Worm (Caenorhabditis elegans): ENCODE results near the gene lgc-31.

The lgc-31 gene

ce11 chrV:15563985-15564384 lies 42.2 kb upstream of the lgc-31 start:
- TF ChIP-seq nhr-77 (tag; optimal IDR thresholded peaks at IDR 0.05) (no peak), mab-5 (tag; optimal IDR thresholded peaks at IDR 0.05) (no peak), blmp-1 (tag; optimal IDR thresholded peaks at IDR 0.05; ENCODE audit: insufficient read depth) (no peak), lsy-2 (tag; optimal IDR thresholded peaks at IDR 0.05) (peak in 1 of 2 experiments; percentile 49), nhr-21 (tag; optimal IDR thresholded peaks at IDR 0.05) (peak; percentile 60), ceh-82 (tag; optimal IDR thresholded peaks at IDR 0.05) (no peak), ztf-4 (tag; optimal IDR thresholded peaks at IDR 0.05) (no peak), nhr-129 (tag; optimal IDR thresholded peaks at IDR 0.05) (peak; percentile 76), F13H6.1 (tag; optimal IDR thresholded peaks at IDR 0.05) (peak; percentile 68), sma-9 (GFP tag; optimal IDR thresholded peaks at IDR 0.05) (peak; percentile 95), sma-9 (tag; optimal IDR thresholded peaks at IDR 0.05) (no peak), C34F6.9 (tag; optimal IDR thresholded peaks at IDR 0.05) (peak; percentile 41), nhr-11 (tag; optimal IDR thresholded peaks at IDR 0.05) (no peak), elt-3 (tag; optimal IDR thresholded peaks at IDR 0.05) (no peak), fos-1 (tag; optimal IDR thresholded peaks at IDR 0.05) (peak; percentile 52), gmeb-1 (tag; optimal IDR thresholded peaks at IDR 0.05) (peak; percentile 38)

ce11 chrV:15563477-15563876 lies 41.7 kb upstream of the lgc-31 start:
- TF ChIP-seq ztf-1 (GFP tag; conservative IDR thresholded peaks at IDR 0.05) (no peak), blmp-1 (tag; optimal IDR thresholded peaks at IDR 0.05; ENCODE audit: insufficient read depth) (no peak), C34F6.9 (tag; optimal IDR thresholded peaks at IDR 0.05) (no peak), ztf-11 (tag; optimal IDR thresholded peaks at IDR 0.05) (no peak), lin-11 (tag; optimal IDR thresholded peaks at IDR 0.05) (no peak), lsy-2 (tag; optimal IDR thresholded peaks at IDR 0.05) (no peak), Y55F3AM.14 (GFP tag; optimal IDR thresholded peaks at IDR 0.05) (no peak), sma-3 (GFP tag; optimal IDR thresholded peaks at IDR 0.05) (no peak), ceh-16 (tag; optimal IDR thresholded peaks at IDR 0.05) (no peak), dmd-4 (tag; optimal IDR thresholded peaks at IDR 0.05) (no peak), nhr-6 (tag; optimal IDR thresholded peaks at IDR 0.05) (no peak), unc-55 (GFP tag; optimal IDR thresholded peaks at IDR 0.05) (no peak), ceh-82 (tag; optimal IDR thresholded peaks at IDR 0.05) (no peak), F13H6.1 (tag; optimal IDR thresholded peaks at IDR 0.05) (no peak), elt-3 (tag; optimal IDR thresholded peaks at IDR 0.05) (no peak), nhr-12 (tag; optimal IDR thresholded peaks at IDR 0.05) (no peak), mdl-1 (tag; optimal IDR thresholded peaks at IDR 0.05) (no peak), peb-1 (tag; optimal IDR thresholded peaks at IDR 0.05) (no peak), nhr-21 (tag; optimal IDR thresholded peaks at IDR 0.05) (no peak), sem-4 (tag; optimal IDR thresholded peaks at IDR 0.05) (no peak)

- no peak for TF ChIP-seq R02D3.7 (tag; optimal IDR thresholded peaks at IDR 0.05)
Observed at ce11 chrV:15562541-15562940, 40.7 kb upstream of the lgc-31 start.

ce11 chrV:15559729-15560128 lies 37.9 kb upstream of the lgc-31 start:
- TF ChIP-seq lin-39 (tag; optimal IDR thresholded peaks at IDR 0.05): no peak
- no peak for TF ChIP-seq unc-62 (GFP tag; optimal IDR thresholded peaks at IDR 0.05)
- no peak for TF ChIP-seq mbf-1 (tag; optimal IDR thresholded peaks at IDR 0.05)
- no peak for TF ChIP-seq lsy-2 (tag; optimal IDR thresholded peaks at IDR 0.05)

- TF ChIP-seq dmd-4 (tag; optimal IDR thresholded peaks at IDR 0.05) (no peak), nhr-129 (tag; optimal IDR thresholded peaks at IDR 0.05) (no peak), aly-2 (tag; optimal IDR thresholded peaks at IDR 0.05) (no peak), sma-9 (GFP tag; optimal IDR thresholded peaks at IDR 0.05) (no peak), sma-9 (tag; optimal IDR thresholded peaks at IDR 0.05) (no peak), mab-5 (tag; optimal IDR thresholded peaks at IDR 0.05) (no peak), unc-55 (GFP tag; optimal IDR thresholded peaks at IDR 0.05) (no peak), egl-27 (tag; optimal IDR thresholded peaks at IDR 0.05) (no peak), ama-1 (optimal IDR thresholded peaks at IDR 0.05) (no peak), alr-1 (tag; optimal IDR thresholded peaks at IDR 0.05) (no peak), peb-1 (tag; optimal IDR thresholded peaks at IDR 0.05) (no peak)
Observed at ce11 chrV:15559047-15559446, 37.2 kb upstream of the lgc-31 start, which contains the start of gene acr-18. acr-18 (minus strand) TSS chrV:15559147.
